Worm (Caenorhabditis elegans) whole organism, young adult: Measurements from ENCODE around the gene sra-8.

Source experiments
- F49E8.2 ChIP-seq: sonication (generic microtip); optimal IDR thresholded peaks from 3 replicates; lab custom pipeline; 2017; ENCODE audit warnings: missing genetic modification characterization, mild to moderate bottlenecking, missing compliant biosample characterization, antibody characterized with exemption, moderate library complexity; ENCODE audit not compliant: insufficient read depth
- K12H6.12 ChIP-seq: fragments of 200-800 bp; sonication (Bioruptor generic); optimal IDR thresholded peaks from 2 replicates; lab custom pipeline; 2018; ENCODE audit warnings: mild to moderate bottlenecking, missing genetic modification characterization, missing compliant biosample characterization
- T07F8.4 ChIP-seq: sonication (generic microtip); optimal IDR thresholded peaks from 2 replicates; lab custom pipeline; 2016; ENCODE audit warnings: mild to moderate bottlenecking, missing genetic modification characterization, moderate library complexity, missing compliant biosample characterization
- ama-1 ChIP-seq, 3 experiments: fragments of 150-350 bp in 1 of 3; sonication (generic microtip) in 2 of 3; optimal IDR thresholded peaks; 2 replicates each; lab custom pipeline; 2014 to 2018; ENCODE audit warnings: missing biosample characterization in 2 of 3, missing genetic modification characterization in 2 of 3, missing genetic modification reagents in 2 of 3
- cebp-1 ChIP-seq, 2 experiments: fragments of 200-800 bp in 1 of 2; sonication (Bioruptor generic) in 1 of 2; sonication (generic microtip) in 1 of 2; IDR thresholded peaks in 1 of 2; optimal IDR thresholded peaks in 1 of 2; 2 replicates each; pipeline versions ENCODE4 v1.3.6 to Lab custom; 2017 to 2022; ENCODE audit warnings: missing compliant biosample characterization in 2 of 2, missing genetic modification characterization in 2 of 2, mild to moderate bottlenecking in 1 of 2, missing genetic modification reagents in 1 of 2, moderate library complexity in 1 of 2
- efl-1 ChIP-seq: fragments of 150-350 bp; optimal IDR thresholded peaks from 2 replicates; lab custom pipeline; 2014; ENCODE audit warnings: missing biosample characterization, missing genetic modification reagents, missing genetic modification characterization
- mxl-1 ChIP-seq: sonication (generic microtip); optimal IDR thresholded peaks from 2 replicates; lab custom pipeline; 2016; ENCODE audit warnings: missing genetic modification characterization, missing compliant biosample characterization
- nfya-1 ChIP-seq: sonication (generic microtip); optimal IDR thresholded peaks from 2 replicates; lab custom pipeline; 2017; ENCODE audit warnings: antibody characterized with exemption, missing compliant biosample characterization, missing genetic modification characterization, borderline replicate concordance; ENCODE audit not compliant: insufficient read depth
- snpc-4 ChIP-seq, 5 experiments: fragments of 150-350 bp in 1 of 5; sonication (generic microtip) in 4 of 5; optimal IDR thresholded peaks; 2 replicates each; lab custom pipeline; 2014 to 2018; ENCODE audit warnings: missing genetic modification characterization in 5 of 5, missing biosample characterization in 3 of 5, antibody characterized with exemption in 2 of 5, mild to moderate bottlenecking in 2 of 5, missing compliant biosample characterization in 2 of 5, missing genotype in 2 of 5, moderate library complexity in 2 of 5, missing genetic modification reagents in 1 of 5
- unc-62 ChIP-seq: fragments of 150-350 bp; optimal IDR thresholded peaks from 2 replicates; lab custom pipeline; 2014; ENCODE audit warnings: missing biosample characterization, missing genetic modification reagents, missing genetic modification characterization

DNA sequence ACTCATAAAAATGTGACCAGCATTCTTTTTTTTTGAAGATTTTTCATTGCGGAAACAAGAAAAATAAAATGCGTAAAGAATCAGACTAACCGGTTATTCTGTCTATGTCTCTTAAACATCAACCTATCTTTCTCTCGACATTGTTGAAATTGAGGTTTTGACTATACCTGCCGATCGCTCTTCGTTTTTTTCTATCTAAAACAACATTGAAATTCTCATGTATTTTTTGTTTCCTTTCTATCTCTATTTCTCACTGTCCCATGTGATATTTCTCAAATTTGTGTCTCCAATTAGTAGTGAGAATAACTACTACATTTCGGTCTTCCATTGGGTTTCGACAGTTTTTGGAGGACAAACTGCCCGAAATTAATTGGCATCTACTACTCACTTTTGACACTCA is 23.4 kb downstream of the sra-8 start:
- TF ChIP-seq unc-62 (GFP tag; lab: Kevin White, UChicago) (no peak), F49E8.2 (tag; lab: Kevin White, UChicago) (no peak), cebp-1 (GFP tag; IDR thresholded peaks at IDR 0.05; lab: Robert Waterston, UW) (no peak), cebp-1 (tag; optimal IDR thresholded peaks at IDR 0.05; lab: Kevin White, UChicago) (no peak), nfya-1 (tag; lab: Kevin White, UChicago) (no peak), K12H6.12 (tag; lab: Kevin White, UChicago) (no peak), T07F8.4 (tag; lab: Kevin White, UChicago) (no peak), ama-1 (optimal IDR thresholded peaks at IDR 0.05; lab: Kevin White, UChicago) (no peak), ama-1 (GFP tag; optimal IDR thresholded peaks at IDR 0.05; lab: Kevin White, UChicago) (no peak), efl-1 (GFP tag; lab: Kevin White, UChicago) (no peak), mxl-1 (no peak), snpc-4 (GFP tag; optimal IDR thresholded peaks at IDR 0.05; lab: Kevin White, UChicago) (no peak), snpc-4 (tag; optimal IDR thresholded peaks at IDR 0.05; lab: Kevin White, UChicago) (no peak)
